Worm (Caenorhabditis elegans) whole organism, L1 larva: ENCODE results near the gene sru-2.
A peak's percentile ranks its signal among the peaks of the same experiment; 100 is the strongest.

Experiments used
- C04F5.9 ChIP-seq: sonication (generic microtip); optimal IDR thresholded peaks from 2 replicates; lab custom pipeline; 2016; ENCODE audit warnings: missing genetic modification characterization, missing compliant biosample characterization
- C16A3.4 ChIP-seq: fragments of 150-350 bp; optimal IDR thresholded peaks from 2 replicates; lab custom pipeline; 2014; ENCODE audit warnings: missing biosample characterization, missing genetic modification characterization
- F16B12.6 ChIP-seq: fragments of 150-350 bp; optimal IDR thresholded peaks from 2 replicates; lab custom pipeline; 2014; ENCODE audit warnings: missing biosample characterization, missing genetic modification characterization
- aly-2 ChIP-seq: fragments of 150-350 bp; optimal IDR thresholded peaks from 2 replicates; lab custom pipeline; 2014; ENCODE audit warnings: missing biosample characterization, missing genetic modification characterization
- ama-1 ChIP-seq: fragments of 150-350 bp; optimal IDR thresholded peaks from 2 replicates; lab custom pipeline; 2014
- ceh-63 ChIP-seq: fragments of 200-800 bp; sonication (Bioruptor generic); optimal IDR thresholded peaks from 2 replicates; lab custom pipeline; 2018; ENCODE audit warnings: mild to moderate bottlenecking, missing genetic modification characterization, missing compliant biosample characterization
- ceh-82 ChIP-seq, 3 experiments: fragments of 150-350 bp in 1 of 3; sonication (generic microtip) in 2 of 3; optimal IDR thresholded peaks; 2 replicates each; lab custom pipeline; 2014 to 2017; ENCODE audit warnings: missing biosample characterization in 3 of 3, missing genetic modification characterization in 3 of 3
- dpl-1 ChIP-seq, 3 experiments: fragments of 150-350 bp in 2 of 3; sonication (generic microtip) in 1 of 3; optimal IDR thresholded peaks; 2 replicates each; lab custom pipeline; 2014 to 2017; ENCODE audit warnings: missing biosample characterization in 3 of 3, missing genetic modification characterization in 3 of 3, missing genetic modification reagents in 3 of 3
- dsc-1 ChIP-seq: sonication (generic microtip); optimal IDR thresholded peaks from 2 replicates; lab custom pipeline; 2016; ENCODE audit warnings: mild to moderate bottlenecking, missing genetic modification characterization, missing compliant biosample characterization
- efl-1 ChIP-seq, 4 experiments: fragments of 150-350 bp; optimal IDR thresholded peaks in 3 of 4; peaks in 1 of 4; 1 replicate in 1 of 4; 2 replicates in 3 of 4; lab custom pipeline; 2014; ENCODE audit warnings: missing biosample characterization in 2 of 4, missing genetic modification characterization in 2 of 4, missing genetic modification reagents in 2 of 4
- elt-2 ChIP-seq: sonication (generic microtip); optimal IDR thresholded peaks from 2 replicates; lab custom pipeline; 2016; ENCODE audit warnings: missing genetic modification characterization, mild to moderate bottlenecking, inconsistent platforms, missing compliant biosample characterization, missing genetic modification reagents
- elt-3 ChIP-seq, 6 experiments: fragments of 150-350 bp in 1 of 6; sonication (generic microtip); optimal IDR thresholded peaks; 2 replicates each; lab custom pipeline; 2017 to 2018; ENCODE audit warnings: missing biosample characterization in 6 of 6, missing genetic modification characterization in 6 of 6, inconsistent platforms in 1 of 6
- fkh-8 ChIP-seq: sonication (generic microtip); optimal IDR thresholded peaks from 2 replicates; lab custom pipeline; 2016; ENCODE audit warnings: mild to moderate bottlenecking, missing genetic modification characterization, missing compliant biosample characterization
- fos-1 ChIP-seq: fragments of 150-350 bp; optimal IDR thresholded peaks from 2 replicates; lab custom pipeline; 2014; ENCODE audit warnings: missing biosample characterization, missing genetic modification characterization
- grh-1 ChIP-seq: fragments of 200-800 bp; sonication (Bioruptor generic); IDR thresholded peaks from 2 replicates; pipeline ENCODE4 v1.3.6; 2022; ENCODE audit warnings: missing genetic modification reagents, missing genetic modification characterization, missing compliant biosample characterization
- hlh-4 ChIP-seq: sonication (generic microtip); optimal IDR thresholded peaks from 2 replicates; lab custom pipeline; 2016; ENCODE audit warnings: mild to moderate bottlenecking, missing genetic modification characterization, missing compliant biosample characterization
- hpl-2 ChIP-seq: fragments of 150-350 bp; optimal IDR thresholded peaks from 2 replicates; lab custom pipeline; 2014; ENCODE audit warnings: missing biosample characterization, missing genetic modification reagents, missing genetic modification characterization
- lin-15B ChIP-seq: fragments of 150-350 bp; sonication (generic microtip); optimal IDR thresholded peaks from 3 replicates; lab custom pipeline; 2014; ENCODE audit warnings: missing biosample characterization, missing genetic modification characterization
- lin-35 ChIP-seq, 2 experiments: fragments of 150-350 bp; optimal IDR thresholded peaks; 2 replicates each; lab custom pipeline; 2014; ENCODE audit warnings: missing biosample characterization in 2 of 2, missing genetic modification characterization in 2 of 2, missing genetic modification reagents in 2 of 2
- lsy-2 ChIP-seq, 2 experiments: fragments of 150-350 bp; optimal IDR thresholded peaks; 2 replicates each; lab custom pipeline; 2014; ENCODE audit warnings: missing biosample characterization in 2 of 2, missing genetic modification characterization in 2 of 2
- mab-9 ChIP-seq: fragments of 200-800 bp; sonication (Bioruptor generic); IDR thresholded peaks from 2 replicates; pipeline ENCODE4 v1.3.6; 2022; ENCODE audit warnings: missing genetic modification reagents, missing genetic modification characterization, missing compliant biosample characterization
- mdl-1 ChIP-seq, 2 experiments: fragments of 150-350 bp; optimal IDR thresholded peaks; 2 replicates each; lab custom pipeline; 2014 to 2017; ENCODE audit warnings: missing biosample characterization in 2 of 2, missing genetic modification characterization in 2 of 2, inconsistent platforms in 1 of 2
- mef-2 ChIP-seq: fragments of 150-350 bp; optimal IDR thresholded peaks from 2 replicates; lab custom pipeline; 2014; ENCODE audit warnings: missing biosample characterization, missing genetic modification characterization
- mep-1 ChIP-seq: fragments of 150-350 bp; optimal IDR thresholded peaks from 2 replicates; lab custom pipeline; 2014; ENCODE audit warnings: missing biosample characterization, missing genetic modification characterization
- nhr-19 ChIP-seq: fragments of 200-800 bp; sonication (Bioruptor generic); conservative IDR thresholded peaks from 2 replicates; pipeline ENCODE4 v1.3.6; 2022; ENCODE audit warnings: missing genetic modification characterization, missing compliant biosample characterization
- nhr-20 ChIP-seq: sonication (generic microtip); optimal IDR thresholded peaks from 2 replicates; lab custom pipeline; 2016; ENCODE audit warnings: mild to moderate bottlenecking, missing genetic modification characterization, missing compliant biosample characterization
- nhr-237 ChIP-seq: fragments of 150-350 bp; optimal IDR thresholded peaks from 2 replicates; lab custom pipeline; 2014; ENCODE audit warnings: missing biosample characterization, missing genetic modification characterization
- nhr-47 ChIP-seq: sonication (generic microtip); optimal IDR thresholded peaks from 2 replicates; lab custom pipeline; 2016; ENCODE audit warnings: mild to moderate bottlenecking, missing genetic modification characterization, moderate library complexity, missing compliant biosample characterization
- nhr-71 ChIP-seq: sonication (generic microtip); optimal IDR thresholded peaks from 2 replicates; lab custom pipeline; 2016; ENCODE audit warnings: mild to moderate bottlenecking, missing genetic modification characterization, moderate library complexity, missing compliant biosample characterization
- nhr-76 ChIP-seq: sonication (generic microtip); optimal IDR thresholded peaks from 2 replicates; lab custom pipeline; 2017; ENCODE audit warnings: missing biosample characterization, missing genetic modification characterization
- nhr-85 ChIP-seq: sonication (generic microtip); peaks from one replicate; lab custom pipeline; 2016; ENCODE audit warnings: missing genetic modification characterization, inconsistent platforms, missing compliant biosample characterization
- nhr-90 ChIP-seq: sonication (generic microtip); optimal IDR thresholded peaks from 2 replicates; lab custom pipeline; 2016; ENCODE audit warnings: mild to moderate bottlenecking, missing genetic modification characterization, missing compliant biosample characterization; ENCODE audit not compliant: poor library complexity
- pag-3 ChIP-seq: sonication (generic microtip); optimal IDR thresholded peaks from 2 replicates; lab custom pipeline; 2017; ENCODE audit warnings: missing genetic modification characterization, mild to moderate bottlenecking, missing compliant biosample characterization, antibody characterized with exemption, borderline replicate concordance; ENCODE audit not compliant: insufficient read depth
- pqm-1 ChIP-seq: sonication (generic microtip); optimal IDR thresholded peaks from 3 replicates; lab custom pipeline; 2017; ENCODE audit warnings: missing biosample characterization, missing genetic modification characterization
- rnt-1 ChIP-seq: sonication (generic microtip); optimal IDR thresholded peaks from 2 replicates; lab custom pipeline; 2016; ENCODE audit warnings: mild to moderate bottlenecking, missing genetic modification characterization, moderate library complexity, missing compliant biosample characterization
- snpc-4 ChIP-seq: fragments of 150-350 bp; optimal IDR thresholded peaks from 2 replicates; lab custom pipeline; 2014; ENCODE audit warnings: missing biosample characterization, missing genetic modification characterization
- snu-23 ChIP-seq: sonication (generic microtip); optimal IDR thresholded peaks from 2 replicates; lab custom pipeline; 2016; ENCODE audit warnings: missing genetic modification characterization, missing compliant biosample characterization
- swsn-7 ChIP-seq: sonication (generic microtip); optimal IDR thresholded peaks from 2 replicates; lab custom pipeline; 2016; ENCODE audit warnings: missing genetic modification characterization, missing compliant biosample characterization
- tbx-2 ChIP-seq: sonication (generic microtip); optimal IDR thresholded peaks from 2 replicates; lab custom pipeline; 2016; ENCODE audit warnings: missing genetic modification characterization, missing compliant biosample characterization
- vab-15 ChIP-seq: sonication (generic microtip); optimal IDR thresholded peaks from 2 replicates; lab custom pipeline; 2017; ENCODE audit warnings: missing genotype, mild to moderate bottlenecking, missing genetic modification characterization, missing compliant biosample characterization
- xbp-1 ChIP-seq: sonication (generic microtip); optimal IDR thresholded peaks from 2 replicates; lab custom pipeline; 2016; ENCODE audit warnings: missing genetic modification characterization, missing compliant biosample characterization
- zip-4 ChIP-seq: fragments of 200-800 bp; sonication (Bioruptor generic); optimal IDR thresholded peaks from 2 replicates; lab custom pipeline; 2018; ENCODE audit warnings: mild to moderate bottlenecking, missing genetic modification characterization, moderate library complexity, missing compliant biosample characterization
- ztf-11 ChIP-seq, 2 experiments: sonication (generic microtip); optimal IDR thresholded peaks; 2 replicates each; lab custom pipeline; 2016 to 2017; ENCODE audit warnings: missing genetic modification characterization in 2 of 2, missing biosample characterization in 1 of 2, missing compliant biosample characterization in 1 of 2
- ztf-4 ChIP-seq: fragments of 150-350 bp; optimal IDR thresholded peaks from 2 replicates; lab custom pipeline; 2014; ENCODE audit warnings: missing biosample characterization, missing genetic modification characterization

sru-2 gene

ce11 chrIV:9485972-9486371 lies at the start of gene sru-2:
TSS of gene sru-2 (plus strand) at chrIV:9486272.
- TF ChIP-seq fkh-8 (tag; lab: Kevin White, UChicago): peak; percentile 26
- TF ChIP-seq pqm-1 (tag; lab: Kevin White, UChicago): no peak

DNA sequence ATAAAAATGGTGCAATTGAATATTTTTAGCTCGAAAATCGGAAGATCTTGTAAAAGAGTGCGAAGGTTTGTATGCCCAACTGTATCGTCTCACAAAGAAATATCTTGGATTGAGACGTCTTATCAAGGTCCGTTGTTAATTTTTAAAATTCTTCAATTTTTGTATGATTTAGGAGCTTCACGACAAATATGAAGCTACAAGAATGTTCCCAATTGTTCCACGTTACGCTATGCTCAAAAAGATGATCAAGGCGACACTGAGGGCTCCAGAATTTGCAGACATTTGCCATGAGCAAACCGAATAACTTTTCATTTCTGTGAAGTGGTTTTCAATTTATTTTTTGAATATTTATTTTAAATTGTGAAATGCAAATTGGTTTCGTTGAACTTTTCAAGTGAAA lies 47.3 kb upstream of the sru-2 start:
- TF ChIP-seq mep-1 (tag; lab: Kevin White, UChicago) (peak; percentile 40), nhr-20 (tag; lab: Kevin White, UChicago) (peak; percentile 56), elt-3 (tag; optimal IDR thresholded peaks at IDR 0.05; lab: Kevin White, UChicago) (peak in 1 of 6 experiments; percentile 22), swsn-7 (tag; lab: Kevin White, UChicago) (peak; percentile 24), pag-3 (tag; lab: Kevin White, UChicago) (no peak), nhr-76 (no peak), hpl-2 (GFP tag; lab: Kevin White, UChicago) (no peak), ceh-82 (tag; optimal IDR thresholded peaks at IDR 0.05; lab: Kevin White, UChicago) (no peak), aly-2 (tag; lab: Kevin White, UChicago) (peak; percentile 95), nhr-19 (GFP tag; lab: Robert Waterston, UW) (peak; percentile 56), ceh-63 (no peak), dpl-1 (GFP tag; optimal IDR thresholded peaks at IDR 0.05; lab: Kevin White, UChicago) (no peak), nhr-47 (tag; lab: Kevin White, UChicago) (peak; percentile 8), elt-2 (tag; lab: Kevin White, UChicago) (peak; percentile 29), lsy-2 (tag; optimal IDR thresholded peaks at IDR 0.05; lab: Kevin White, UChicago) (peak in 1 of 2 experiments; percentile 45), zip-4 (GFP tag; lab: Kevin White, UChicago) (no peak), efl-1 (optimal IDR thresholded peaks at IDR 0.05; lab: Kevin White, UChicago) (no peak), efl-1 (GFP tag; optimal IDR thresholded peaks at IDR 0.05 in 1 of 2; lab: Kevin White, UChicago) (peak in 1 of 2 experiments; percentile 91), nhr-90 (tag; lab: Kevin White, UChicago) (peak; percentile 71), ztf-4 (peak; percentile 59), grh-1 (GFP tag; lab: Robert Waterston, UW) (no peak), vab-15 (no peak), snu-23 (GFP tag; lab: Kevin White, UChicago) (peak; percentile 72), nhr-85 (tag; lab: Kevin White, UChicago) (peak; percentile 75), ama-1 (lab: Kevin White, UChicago) (peak; percentile 80), hlh-4 (tag; lab: Kevin White, UChicago) (no peak), nhr-71 (peak; percentile 74), snpc-4 (tag; lab: Kevin White, UChicago) (no peak)

ce11 chrIV:9440880-9441336 lies 45.2 kb upstream of the sru-2 start, which contains the start of gene idh-1:
TSS of gene idh-1 (minus strand) at chrIV:9441107.
- TF ChIP-seq C16A3.4: no peak
- no peak for TF ChIP-seq lin-15B (tag; lab: Kevin White, UChicago)
- peak; percentile 80 to 88 for TF ChIP-seq efl-1 (optimal IDR thresholded peaks at IDR 0.05; lab: Kevin White, UChicago)
- peak; percentile 87 to 98 for TF ChIP-seq efl-1 (GFP tag; optimal IDR thresholded peaks at IDR 0.05 in 1 of 2; lab: Kevin White, UChicago)
- peak; percentile 74 for TF ChIP-seq mep-1 (tag; lab: Kevin White, UChicago)
- peak; percentile 59 for TF ChIP-seq rnt-1 (tag; lab: Kevin White, UChicago)
- peak in 2 of 6 experiments; percentile 20 to 66 for TF ChIP-seq elt-3 (tag; optimal IDR thresholded peaks at IDR 0.05; lab: Kevin White, UChicago)
- no peak for TF ChIP-seq C04F5.9 (tag; lab: Kevin White, UChicago)
- no peak for TF ChIP-seq mef-2 (tag; lab: Kevin White, UChicago)
- TF ChIP-seq ceh-82 (tag; optimal IDR thresholded peaks at IDR 0.05; lab: Kevin White, UChicago): peak in 2 of 3 experiments; percentile 10 to 14
- 0 out of 2 replicates have a peak, but pooled peaks have one; percentile 18 for TF ChIP-seq mab-9 (GFP tag; lab: Robert Waterston, UW)
- peak in 1 of 2 experiments; percentile 31 for TF ChIP-seq mdl-1 (tag; optimal IDR thresholded peaks at IDR 0.05; lab: Kevin White, UChicago)
- TF ChIP-seq fos-1: no peak
- TF ChIP-seq pqm-1 (tag; lab: Kevin White, UChicago): no peak
- no peak for TF ChIP-seq nhr-76
- peak; percentile 72 to 85 (median 74) for TF ChIP-seq dpl-1 (GFP tag; optimal IDR thresholded peaks at IDR 0.05; lab: Kevin White, UChicago)
- TF ChIP-seq snu-23 (GFP tag; lab: Kevin White, UChicago): peak; percentile 70
- peak; percentile 85 for TF ChIP-seq ama-1 (lab: Kevin White, UChicago)
- peak; percentile 32 to 42 for TF ChIP-seq lsy-2 (tag; optimal IDR thresholded peaks at IDR 0.05; lab: Kevin White, UChicago)
- TF ChIP-seq F16B12.6 (tag; lab: Kevin White, UChicago): peak; percentile 65
- TF ChIP-seq xbp-1 (tag; lab: Kevin White, UChicago): peak; percentile 45
- TF ChIP-seq hpl-2 (GFP tag; lab: Kevin White, UChicago): no peak
- TF ChIP-seq nhr-47 (tag; lab: Kevin White, UChicago): peak; percentile 33
- TF ChIP-seq tbx-2 (tag; lab: Kevin White, UChicago): peak; percentile 16
- TF ChIP-seq nhr-20 (tag; lab: Kevin White, UChicago): peak; percentile 69
- peak; percentile 23; the same call in 1 of the 2 replicates for TF ChIP-seq grh-1 (GFP tag; lab: Robert Waterston, UW)
- TF ChIP-seq lin-35 (GFP tag; optimal IDR thresholded peaks at IDR 0.05; lab: Kevin White, UChicago): peak; percentile 61 to 88
- peak; percentile 4 for TF ChIP-seq dsc-1 (tag; lab: Kevin White, UChicago)
- TF ChIP-seq nhr-90 (tag; lab: Kevin White, UChicago): peak; percentile 23
- TF ChIP-seq nhr-85 (tag; lab: Kevin White, UChicago): peak; percentile 81
- no peak for TF ChIP-seq pag-3 (tag; lab: Kevin White, UChicago)
- peak; percentile 25 for TF ChIP-seq nhr-237
- no peak for TF ChIP-seq ztf-11 (tag; optimal IDR thresholded peaks at IDR 0.05; lab: Kevin White, UChicago)
- TF ChIP-seq swsn-7 (tag; lab: Kevin White, UChicago): peak; percentile 13
